Worm (Caenorhabditis elegans) whole organism, L1 larva: ENCODE data around the gene bath-46.

ENCODE experiments used
- ceh-82 ChIP-seq, 3 experiments: fragments of 150-350 bp in 1 of 3; sonication (generic microtip) in 2 of 3; optimal IDR thresholded peaks; 2 replicates each; lab custom pipeline; 2014 to 2017; ENCODE audit warnings: missing biosample characterization in 3 of 3, missing genetic modification characterization in 3 of 3
- egl-13 ChIP-seq: sonication (generic microtip); optimal IDR thresholded peaks from 2 replicates; lab custom pipeline; 2016; ENCODE audit warnings: missing genotype, missing genetic modification reagents, missing genetic modification characterization, missing compliant biosample characterization
- elt-3 ChIP-seq, 6 experiments: fragments of 150-350 bp in 1 of 6; sonication (generic microtip); optimal IDR thresholded peaks; 2 replicates each; lab custom pipeline; 2017 to 2018; ENCODE audit warnings: missing biosample characterization in 6 of 6, missing genetic modification characterization in 6 of 6, inconsistent platforms in 1 of 6
- ets-5 ChIP-seq: fragments of 200-800 bp; sonication (Bioruptor generic); IDR thresholded peaks from 2 replicates; pipeline ENCODE4 v1.3.6; 2022; ENCODE audit warnings: missing genetic modification characterization, missing compliant biosample characterization
- jun-1 ChIP-seq: fragments of 150-350 bp; optimal IDR thresholded peaks from 2 replicates; lab custom pipeline; 2014; ENCODE audit warnings: missing biosample characterization, missing genetic modification reagents, missing genetic modification characterization
- lin-13 ChIP-seq: fragments of 150-350 bp; optimal IDR thresholded peaks from 2 replicates; lab custom pipeline; 2014; ENCODE audit warnings: missing biosample characterization, missing genetic modification reagents, missing genetic modification characterization
- lir-3 ChIP-seq: sonication (generic microtip); optimal IDR thresholded peaks from 2 replicates; lab custom pipeline; 2016; ENCODE audit warnings: mild to moderate bottlenecking, missing genetic modification characterization, moderate library complexity, missing compliant biosample characterization; ENCODE audit not compliant: poor library complexity
- mep-1 ChIP-seq: fragments of 150-350 bp; optimal IDR thresholded peaks from 2 replicates; lab custom pipeline; 2014; ENCODE audit warnings: missing biosample characterization, missing genetic modification characterization
- nhr-76 ChIP-seq: sonication (generic microtip); optimal IDR thresholded peaks from 2 replicates; lab custom pipeline; 2017; ENCODE audit warnings: missing biosample characterization, missing genetic modification characterization
- skn-1 ChIP-seq: fragments of 150-350 bp; optimal IDR thresholded peaks from 2 replicates; lab custom pipeline; 2014; ENCODE audit warnings: missing biosample characterization, missing genetic modification characterization
- snpc-4 ChIP-seq: fragments of 150-350 bp; optimal IDR thresholded peaks from 2 replicates; lab custom pipeline; 2014; ENCODE audit warnings: missing biosample characterization, missing genetic modification characterization

DNA sequence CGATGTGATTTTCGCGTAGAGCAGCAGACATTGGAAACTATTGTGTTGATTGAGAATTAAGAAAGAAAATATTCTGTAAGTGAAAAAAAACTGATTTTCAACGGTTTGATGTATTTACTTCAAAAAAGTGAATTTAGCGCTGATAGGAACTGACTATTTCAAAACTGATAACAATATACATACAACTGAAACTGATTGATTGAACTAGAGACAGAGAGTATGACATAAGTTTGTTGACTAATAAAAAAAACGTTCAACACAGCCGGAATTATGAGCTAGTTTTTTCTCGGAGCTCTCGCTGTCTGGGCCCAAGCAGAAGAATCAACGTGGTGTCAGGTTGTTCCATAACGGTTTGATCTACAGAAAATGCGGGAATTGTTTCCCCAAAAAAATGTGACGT is 16.3 kb downstream of the bath-46 start, which contains the start of gene fbxa-164:
- TF ChIP-seq skn-1 (tag; lab: Kevin White, UChicago) = no peak
- no peak for TF ChIP-seq egl-13
- TF ChIP-seq ceh-82 (tag; optimal IDR thresholded peaks at IDR 0.05; lab: Kevin White, UChicago) = no peak
- no peak for TF ChIP-seq ets-5
- TF ChIP-seq mep-1 (tag; lab: Kevin White, UChicago) = no peak
- no peak for TF ChIP-seq lir-3 (tag; lab: Kevin White, UChicago)
- TF ChIP-seq elt-3 (tag; optimal IDR thresholded peaks at IDR 0.05; lab: Kevin White, UChicago) = no peak
- no peak for TF ChIP-seq lin-13 (GFP tag; lab: Kevin White, UChicago)
- no peak for TF ChIP-seq jun-1 (tag; lab: Kevin White, UChicago)
- no peak for TF ChIP-seq snpc-4 (tag; lab: Kevin White, UChicago)
- TF ChIP-seq nhr-76 (tag; lab: Kevin White, UChicago) = no peak
